Worm (Caenorhabditis elegans) whole organism, L1 larva: ENCODE results near the gene Y57G11B.5.
A peak's percentile ranks its signal among the peaks of the same experiment; 100 is the strongest.

Source experiments
- Y116A8C.19 ChIP-seq: sonication (generic microtip); optimal IDR thresholded peaks from 2 replicates; lab custom pipeline; 2016; ENCODE audit warnings: missing compliant biosample characterization, missing genetic modification characterization, borderline replicate concordance
- aha-1 ChIP-seq: fragments of 150-350 bp; optimal IDR thresholded peaks from 2 replicates; lab custom pipeline; 2014; ENCODE audit warnings: missing biosample characterization, missing genetic modification characterization
- blmp-1 ChIP-seq: fragments of 150-350 bp; optimal IDR thresholded peaks from 2 replicates; lab custom pipeline; 2014; ENCODE audit warnings: missing biosample characterization, missing genetic modification characterization
- ceh-63 ChIP-seq: fragments of 200-800 bp; sonication (Bioruptor generic); optimal IDR thresholded peaks from 2 replicates; lab custom pipeline; 2018; ENCODE audit warnings: mild to moderate bottlenecking, missing genetic modification characterization, missing compliant biosample characterization
- ceh-8 ChIP-seq: fragments of 200-800 bp; sonication (Bioruptor generic); optimal IDR thresholded peaks from 2 replicates; lab custom pipeline; 2018; ENCODE audit warnings: mild to moderate bottlenecking, missing genetic modification characterization, moderate library complexity, missing compliant biosample characterization
- ceh-90 ChIP-seq: sonication (generic microtip); optimal IDR thresholded peaks from 2 replicates; lab custom pipeline; 2016; ENCODE audit warnings: missing genetic modification characterization, missing compliant biosample characterization
- ces-1 ChIP-seq: fragments of 150-350 bp; optimal IDR thresholded peaks from 2 replicates; lab custom pipeline; 2014; ENCODE audit warnings: missing biosample characterization, missing genetic modification reagents, missing genetic modification characterization
- dpl-1 ChIP-seq, 3 experiments: fragments of 150-350 bp in 2 of 3; sonication (generic microtip) in 1 of 3; optimal IDR thresholded peaks; 2 replicates each; lab custom pipeline; 2014 to 2017; ENCODE audit warnings: missing biosample characterization in 3 of 3, missing genetic modification characterization in 3 of 3, missing genetic modification reagents in 3 of 3
- dsc-1 ChIP-seq: sonication (generic microtip); optimal IDR thresholded peaks from 2 replicates; lab custom pipeline; 2016; ENCODE audit warnings: mild to moderate bottlenecking, missing genetic modification characterization, missing compliant biosample characterization
- efl-1 ChIP-seq, 4 experiments: fragments of 150-350 bp; optimal IDR thresholded peaks in 3 of 4; peaks in 1 of 4; 1 replicate in 1 of 4; 2 replicates in 3 of 4; lab custom pipeline; 2014; ENCODE audit warnings: missing biosample characterization in 2 of 4, missing genetic modification characterization in 2 of 4, missing genetic modification reagents in 2 of 4
- elt-3 ChIP-seq, 6 experiments: fragments of 150-350 bp in 1 of 6; sonication (generic microtip); optimal IDR thresholded peaks; 2 replicates each; lab custom pipeline; 2017 to 2018; ENCODE audit warnings: missing biosample characterization in 6 of 6, missing genetic modification characterization in 6 of 6, inconsistent platforms in 1 of 6
- fkh-8 ChIP-seq: sonication (generic microtip); optimal IDR thresholded peaks from 2 replicates; lab custom pipeline; 2016; ENCODE audit warnings: mild to moderate bottlenecking, missing genetic modification characterization, missing compliant biosample characterization
- fos-1 ChIP-seq: fragments of 150-350 bp; optimal IDR thresholded peaks from 2 replicates; lab custom pipeline; 2014; ENCODE audit warnings: missing biosample characterization, missing genetic modification characterization
- grh-1 ChIP-seq: fragments of 200-800 bp; sonication (Bioruptor generic); IDR thresholded peaks from 2 replicates; pipeline ENCODE4 v1.3.6; 2022; ENCODE audit warnings: missing genetic modification reagents, missing genetic modification characterization, missing compliant biosample characterization
- hlh-4 ChIP-seq: sonication (generic microtip); optimal IDR thresholded peaks from 2 replicates; lab custom pipeline; 2016; ENCODE audit warnings: mild to moderate bottlenecking, missing genetic modification characterization, missing compliant biosample characterization
- hpl-2 ChIP-seq: fragments of 150-350 bp; optimal IDR thresholded peaks from 2 replicates; lab custom pipeline; 2014; ENCODE audit warnings: missing biosample characterization, missing genetic modification reagents, missing genetic modification characterization
- irx-1 ChIP-seq: sonication (generic microtip); optimal IDR thresholded peaks from 2 replicates; lab custom pipeline; 2016; ENCODE audit warnings: missing genetic modification characterization, missing compliant biosample characterization
- isw-1 ChIP-seq: fragments of 200-800 bp; sonication (Bioruptor generic); IDR thresholded peaks from 2 replicates; pipeline ENCODE4 v1.3.6; 2022; ENCODE audit warnings: missing genetic modification characterization, missing compliant biosample characterization
- jun-1 ChIP-seq: fragments of 150-350 bp; optimal IDR thresholded peaks from 2 replicates; lab custom pipeline; 2014; ENCODE audit warnings: missing biosample characterization, missing genetic modification reagents, missing genetic modification characterization
- lin-13 ChIP-seq: fragments of 150-350 bp; optimal IDR thresholded peaks from 2 replicates; lab custom pipeline; 2014; ENCODE audit warnings: missing biosample characterization, missing genetic modification reagents, missing genetic modification characterization
- lin-14 ChIP-seq: fragments of 200-800 bp; sonication (Bioruptor generic); optimal IDR thresholded peaks from 2 replicates; lab custom pipeline; 2018; ENCODE audit warnings: mild to moderate bottlenecking, missing genetic modification characterization, moderate library complexity, missing compliant biosample characterization
- lin-35 ChIP-seq, 2 experiments: fragments of 150-350 bp; optimal IDR thresholded peaks; 2 replicates each; lab custom pipeline; 2014; ENCODE audit warnings: missing biosample characterization in 2 of 2, missing genetic modification characterization in 2 of 2, missing genetic modification reagents in 2 of 2
- lir-3 ChIP-seq: sonication (generic microtip); optimal IDR thresholded peaks from 2 replicates; lab custom pipeline; 2016; ENCODE audit warnings: mild to moderate bottlenecking, missing genetic modification characterization, moderate library complexity, missing compliant biosample characterization; ENCODE audit not compliant: poor library complexity
- mab-9 ChIP-seq: fragments of 200-800 bp; sonication (Bioruptor generic); IDR thresholded peaks from 2 replicates; pipeline ENCODE4 v1.3.6; 2022; ENCODE audit warnings: missing genetic modification reagents, missing genetic modification characterization, missing compliant biosample characterization
- mdl-1 ChIP-seq, 2 experiments: fragments of 150-350 bp; optimal IDR thresholded peaks; 2 replicates each; lab custom pipeline; 2014 to 2017; ENCODE audit warnings: missing biosample characterization in 2 of 2, missing genetic modification characterization in 2 of 2, inconsistent platforms in 1 of 2
- mef-2 ChIP-seq: fragments of 150-350 bp; optimal IDR thresholded peaks from 2 replicates; lab custom pipeline; 2014; ENCODE audit warnings: missing biosample characterization, missing genetic modification characterization
- mep-1 ChIP-seq: fragments of 150-350 bp; optimal IDR thresholded peaks from 2 replicates; lab custom pipeline; 2014; ENCODE audit warnings: missing biosample characterization, missing genetic modification characterization
- nhr-11 ChIP-seq: fragments of 150-350 bp; optimal IDR thresholded peaks from 2 replicates; lab custom pipeline; 2014; ENCODE audit warnings: missing biosample characterization, missing genetic modification characterization
- nhr-12 ChIP-seq: sonication (generic microtip); optimal IDR thresholded peaks from 2 replicates; lab custom pipeline; 2017; ENCODE audit warnings: missing biosample characterization, missing genetic modification characterization
- nhr-19 ChIP-seq: fragments of 200-800 bp; sonication (Bioruptor generic); conservative IDR thresholded peaks from 2 replicates; pipeline ENCODE4 v1.3.6; 2022; ENCODE audit warnings: missing genetic modification characterization, missing compliant biosample characterization
- nhr-20 ChIP-seq: sonication (generic microtip); optimal IDR thresholded peaks from 2 replicates; lab custom pipeline; 2016; ENCODE audit warnings: mild to moderate bottlenecking, missing genetic modification characterization, missing compliant biosample characterization
- nhr-47 ChIP-seq: sonication (generic microtip); optimal IDR thresholded peaks from 2 replicates; lab custom pipeline; 2016; ENCODE audit warnings: mild to moderate bottlenecking, missing genetic modification characterization, moderate library complexity, missing compliant biosample characterization
- nhr-71 ChIP-seq: sonication (generic microtip); optimal IDR thresholded peaks from 2 replicates; lab custom pipeline; 2016; ENCODE audit warnings: mild to moderate bottlenecking, missing genetic modification characterization, moderate library complexity, missing compliant biosample characterization
- nhr-76 ChIP-seq: sonication (generic microtip); optimal IDR thresholded peaks from 2 replicates; lab custom pipeline; 2017; ENCODE audit warnings: missing biosample characterization, missing genetic modification characterization
- nhr-77 ChIP-seq: fragments of 150-350 bp; optimal IDR thresholded peaks from 2 replicates; lab custom pipeline; 2014; ENCODE audit warnings: missing biosample characterization, missing genetic modification characterization
- nhr-85 ChIP-seq: sonication (generic microtip); peaks from one replicate; lab custom pipeline; 2016; ENCODE audit warnings: missing genetic modification characterization, inconsistent platforms, missing compliant biosample characterization
- nhr-90 ChIP-seq: sonication (generic microtip); optimal IDR thresholded peaks from 2 replicates; lab custom pipeline; 2016; ENCODE audit warnings: mild to moderate bottlenecking, missing genetic modification characterization, missing compliant biosample characterization; ENCODE audit not compliant: poor library complexity
- pqm-1 ChIP-seq: sonication (generic microtip); optimal IDR thresholded peaks from 3 replicates; lab custom pipeline; 2017; ENCODE audit warnings: missing biosample characterization, missing genetic modification characterization
- snpc-4 ChIP-seq: fragments of 150-350 bp; optimal IDR thresholded peaks from 2 replicates; lab custom pipeline; 2014; ENCODE audit warnings: missing biosample characterization, missing genetic modification characterization
- snu-23 ChIP-seq: sonication (generic microtip); optimal IDR thresholded peaks from 2 replicates; lab custom pipeline; 2016; ENCODE audit warnings: missing genetic modification characterization, missing compliant biosample characterization
- sox-4 ChIP-seq: sonication (generic microtip); optimal IDR thresholded peaks from 2 replicates; lab custom pipeline; 2016; ENCODE audit warnings: missing genetic modification characterization, missing compliant biosample characterization
- sptf-1 ChIP-seq: fragments of 150-350 bp; optimal IDR thresholded peaks from 2 replicates; lab custom pipeline; 2014; ENCODE audit warnings: missing biosample characterization, missing genetic modification characterization
- swsn-7 ChIP-seq: sonication (generic microtip); optimal IDR thresholded peaks from 2 replicates; lab custom pipeline; 2016; ENCODE audit warnings: missing genetic modification characterization, missing compliant biosample characterization
- tbx-2 ChIP-seq: sonication (generic microtip); optimal IDR thresholded peaks from 2 replicates; lab custom pipeline; 2016; ENCODE audit warnings: missing genetic modification characterization, missing compliant biosample characterization
- unc-130 ChIP-seq: fragments of 150-350 bp; optimal IDR thresholded peaks from 2 replicates; lab custom pipeline; 2017; ENCODE audit warnings: missing biosample characterization, missing genetic modification characterization, inconsistent platforms
- unc-98 ChIP-seq: fragments of 200-800 bp; sonication (Bioruptor generic); IDR thresholded peaks from 2 replicates; pipeline ENCODE4 v1.3.6; 2022; ENCODE audit warnings: missing genetic modification characterization, missing compliant biosample characterization
- vab-15 ChIP-seq: sonication (generic microtip); optimal IDR thresholded peaks from 2 replicates; lab custom pipeline; 2017; ENCODE audit warnings: missing genotype, mild to moderate bottlenecking, missing genetic modification characterization, missing compliant biosample characterization
- xbp-1 ChIP-seq: sonication (generic microtip); optimal IDR thresholded peaks from 2 replicates; lab custom pipeline; 2016; ENCODE audit warnings: missing genetic modification characterization, missing compliant biosample characterization
- zag-1 ChIP-seq: fragments of 150-350 bp; optimal IDR thresholded peaks from 2 replicates; lab custom pipeline; 2014; ENCODE audit warnings: missing biosample characterization, missing genetic modification characterization
- ztf-11 ChIP-seq, 2 experiments: sonication (generic microtip); optimal IDR thresholded peaks; 2 replicates each; lab custom pipeline; 2016 to 2017; ENCODE audit warnings: missing genetic modification characterization in 2 of 2, missing biosample characterization in 1 of 2, missing compliant biosample characterization in 1 of 2
- ztf-4 ChIP-seq: fragments of 150-350 bp; optimal IDR thresholded peaks from 2 replicates; lab custom pipeline; 2014; ENCODE audit warnings: missing biosample characterization, missing genetic modification characterization

Gene Y57G11B.5

ce11 chrIV:14614176-14614740 lies 39.6 kb downstream of the Y57G11B.5 start:
- TF ChIP-seq nhr-20 (tag; lab: Kevin White, UChicago) (peak; percentile 87), ces-1 (GFP tag; lab: Kevin White, UChicago) (no peak), nhr-85 (tag; lab: Kevin White, UChicago) (peak; percentile 94), snu-23 (GFP tag; lab: Kevin White, UChicago) (peak; percentile 57), fos-1 (tag; lab: Kevin White, UChicago) (no peak), tbx-2 (tag; lab: Kevin White, UChicago) (peak; percentile 52), nhr-90 (tag; lab: Kevin White, UChicago) (peak; percentile 67), lir-3 (tag; lab: Kevin White, UChicago) (no peak), irx-1 (tag; lab: Kevin White, UChicago) (peak; percentile 22), hpl-2 (GFP tag; lab: Kevin White, UChicago) (no peak), swsn-7 (tag; lab: Kevin White, UChicago) (no peak), nhr-71 (tag; lab: Kevin White, UChicago) (peak; percentile 80), jun-1 (tag; lab: Kevin White, UChicago) (peak; percentile 44), mep-1 (tag; lab: Kevin White, UChicago) (no peak), nhr-76 (tag; lab: Kevin White, UChicago) (no peak), xbp-1 (tag; lab: Kevin White, UChicago) (peak; percentile 10), lin-13 (GFP tag; lab: Kevin White, UChicago) (no peak), hlh-4 (tag; lab: Kevin White, UChicago) (no peak), blmp-1 (tag; lab: Kevin White, UChicago) (peak; percentile 71), ztf-4 (peak; percentile 5), snpc-4 (tag; lab: Kevin White, UChicago) (no peak), lin-14 (GFP tag; lab: Kevin White, UChicago) (peak; percentile 63), aha-1 (tag; lab: Kevin White, UChicago) (no peak), isw-1 (GFP tag; lab: Robert Waterston, UW) (no peak), mab-9 (GFP tag; lab: Robert Waterston, UW) (no peak), nhr-47 (tag; lab: Kevin White, UChicago) (peak; percentile 64), unc-98 (GFP tag; lab: Robert Waterston, UW) (no peak), grh-1 (peak; percentile 45), dsc-1 (tag; lab: Kevin White, UChicago) (peak; percentile 21), fkh-8 (tag; lab: Kevin White, UChicago) (peak; percentile 40), Y116A8C.19 (tag; lab: Kevin White, UChicago) (no peak), sox-4 (no peak), mef-2 (no peak), sptf-1 (tag; lab: Kevin White, UChicago) (no peak), elt-3 (tag; optimal IDR thresholded peaks at IDR 0.05; lab: Kevin White, UChicago) (peak; percentile 63 to 93 (median 80)), efl-1 (optimal IDR thresholded peaks at IDR 0.05; lab: Kevin White, UChicago) (no peak), efl-1 (GFP tag; optimal IDR thresholded peaks at IDR 0.05 in 1 of 2; lab: Kevin White, UChicago) (peak in 1 of 2 experiments; percentile 66), nhr-12 (tag; lab: Kevin White, UChicago) (no peak), nhr-19 (peak; percentile 77), ztf-11 (tag; optimal IDR thresholded peaks at IDR 0.05; lab: Kevin White, UChicago) (no peak), unc-130 (tag; lab: Kevin White, UChicago) (peak; percentile 33), pqm-1 (no peak), ceh-8 (GFP tag; lab: Kevin White, UChicago) (no peak), ceh-63 (GFP tag; lab: Kevin White, UChicago) (no peak), nhr-11 (tag; lab: Kevin White, UChicago) (no peak), lin-35 (GFP tag; optimal IDR thresholded peaks at IDR 0.05; lab: Kevin White, UChicago) (peak in 1 of 2 experiments; percentile 31), zag-1 (no peak), mdl-1 (tag; optimal IDR thresholded peaks at IDR 0.05; lab: Kevin White, UChicago) (peak in 1 of 2 experiments; percentile 63), ceh-90 (no peak), nhr-77 (tag; lab: Kevin White, UChicago) (no peak), vab-15 (tag; lab: Kevin White, UChicago) (peak; percentile 5), dpl-1 (GFP tag; optimal IDR thresholded peaks at IDR 0.05; lab: Kevin White, UChicago) (peak in 1 of 3 experiments; percentile 4)
